Worm (Caenorhabditis elegans) whole organism, late embryonic: ENCODE data around the gene twk-40.

ENCODE experiments used
- C08G9.2 ChIP-seq: sonication (generic microtip); optimal IDR thresholded peaks from 2 replicates; lab custom pipeline; 2016; ENCODE audit warnings: mild to moderate bottlenecking, missing genetic modification characterization, moderate library complexity, missing compliant biosample characterization
- ceh-24 ChIP-seq: sonication (generic microtip); optimal IDR thresholded peaks from 2 replicates; lab custom pipeline; 2016; ENCODE audit warnings: mild to moderate bottlenecking, missing genetic modification characterization, missing compliant biosample characterization
- ceh-9 ChIP-seq: sonication (generic microtip); optimal IDR thresholded peaks from 2 replicates; lab custom pipeline; 2016; ENCODE audit warnings: mild to moderate bottlenecking, missing genetic modification characterization, inconsistent platforms, missing compliant biosample characterization
- elt-2 ChIP-seq: sonication (generic microtip); optimal IDR thresholded peaks from 2 replicates; lab custom pipeline; 2016; ENCODE audit warnings: missing genetic modification reagents, missing genetic modification characterization, missing compliant biosample characterization
- nhr-11 ChIP-seq: fragments of 150-350 bp; optimal IDR thresholded peaks from 2 replicates; lab custom pipeline; 2014; ENCODE audit warnings: missing biosample characterization, missing genetic modification characterization
- pha-4 ChIP-seq: fragments of 150-350 bp; optimal IDR thresholded peaks from 2 replicates; lab custom pipeline; 2018; ENCODE audit warnings: missing biosample characterization, missing genetic modification reagents, missing genetic modification characterization
- pqm-1 ChIP-seq: sonication (generic microtip); optimal IDR thresholded peaks from 2 replicates; lab custom pipeline; 2016; ENCODE audit warnings: missing genetic modification characterization, missing compliant biosample characterization
- tbx-2 ChIP-seq: sonication (generic microtip); optimal IDR thresholded peaks from 2 replicates; lab custom pipeline; 2016; ENCODE audit warnings: missing genetic modification characterization, missing compliant biosample characterization

- TF ChIP-seq C08G9.2 (tag; lab: Kevin White, UChicago) (no peak), pha-4 (tag; lab: Kevin White, UChicago) (no peak), tbx-2 (no peak), ceh-24 (tag; lab: Kevin White, UChicago) (no peak), ceh-9 (tag; lab: Kevin White, UChicago) (no peak), elt-2 (no peak), nhr-11 (tag; lab: Kevin White, UChicago) (no peak), pqm-1 (tag; lab: Kevin White, UChicago) (no peak)
These were observed at the start of gene twk-40 for ce11 chrIII:13492377-13492776.
